Fruit fly (Drosophila melanogaster) whole organism, embryonic: ENCODE data around the gene Ocrl.

Experiments
- Aef1 ChIP-seq: fragments of 200-800 bp; sonication (Bioruptor generic); IDR thresholded peaks from 3 replicates; pipeline ENCODE4 v1.3.6; 2022; ENCODE audit warnings: missing biosample characterization, missing genetic modification characterization
- Bteb2 ChIP-seq: fragments of 200-800 bp; sonication (Bioruptor generic); optimal IDR thresholded peaks from 2 replicates; lab custom pipeline; 2016; ENCODE audit warnings: missing biosample characterization, missing genetic modification characterization
- CG10209 ChIP-seq: fragments of 200-800 bp; sonication (Bioruptor generic); optimal IDR thresholded peaks from 3 replicates; lab custom pipeline; 2017; ENCODE audit warnings: missing biosample characterization, mild to moderate bottlenecking, missing genetic modification characterization, missing genetic modification reagents
- CG10431 ChIP-seq: fragments of 200-800 bp; sonication (Bioruptor generic); optimal IDR thresholded peaks from 3 replicates; lab custom pipeline; 2018; ENCODE audit warnings: missing biosample characterization, mild to moderate bottlenecking, missing genetic modification characterization
- CG12219 ChIP-seq: fragments of 200-800 bp; sonication (Bioruptor generic); optimal IDR thresholded peaks from 3 replicates; lab custom pipeline; 2018; ENCODE audit warnings: missing biosample characterization, mild to moderate bottlenecking, missing genetic modification characterization
- CG12391 ChIP-seq: fragments of 200-800 bp; sonication (Bioruptor generic); optimal IDR thresholded peaks from 3 replicates; lab custom pipeline; 2018; ENCODE audit warnings: missing biosample characterization, mild to moderate bottlenecking, missing genetic modification characterization, moderate library complexity
- CG12942 ChIP-seq: fragments of 200-800 bp; sonication (Bioruptor generic); optimal IDR thresholded peaks from 3 replicates; lab custom pipeline; 2016; ENCODE audit warnings: missing biosample characterization, missing genetic modification characterization
- CG13775 ChIP-seq: fragments of 200-800 bp; sonication (Bioruptor generic); optimal IDR thresholded peaks from 3 replicates; lab custom pipeline; 2017; ENCODE audit warnings: missing biosample characterization, mild to moderate bottlenecking, missing genetic modification characterization
- CG13894 ChIP-seq: fragments of 200-800 bp; sonication (Bioruptor generic); optimal IDR thresholded peaks from 3 replicates; lab custom pipeline; 2018; ENCODE audit warnings: missing biosample characterization, mild to moderate bottlenecking, missing genetic modification characterization, moderate library complexity
- CG14441 ChIP-seq: fragments of 200-800 bp; sonication (Bioruptor generic); IDR thresholded peaks from 2 replicates; pipeline ENCODE4 v1.3.6; 2022; ENCODE audit warnings: missing biosample characterization, missing genetic modification characterization
- CG14710 ChIP-seq: fragments of 200-800 bp; sonication (Bioruptor generic); optimal IDR thresholded peaks from 3 replicates; lab custom pipeline; 2019; ENCODE audit warnings: missing biosample characterization, mild to moderate bottlenecking, missing genetic modification characterization, moderate library complexity
- CG15269 ChIP-seq: fragments of 200-800 bp; sonication (Bioruptor generic); optimal IDR thresholded peaks from 2 replicates; lab custom pipeline; 2018; ENCODE audit warnings: missing biosample characterization, mild to moderate bottlenecking, missing genetic modification characterization, moderate library complexity
- CG15601 ChIP-seq: fragments of 200-800 bp; sonication (Bioruptor generic); optimal IDR thresholded peaks from 3 replicates; lab custom pipeline; 2019; ENCODE audit warnings: missing biosample characterization, mild to moderate bottlenecking, missing genetic modification characterization, moderate library complexity
- CG1792 ChIP-seq: fragments of 200-800 bp; sonication (Bioruptor generic); optimal IDR thresholded peaks from 2 replicates; lab custom pipeline; 2016; ENCODE audit warnings: missing biosample characterization, missing genetic modification characterization
- CG1832 ChIP-seq: fragments of 200-800 bp; sonication (Bioruptor generic); optimal IDR thresholded peaks from 2 replicates; lab custom pipeline; 2017; ENCODE audit warnings: missing biosample characterization, mild to moderate bottlenecking, missing genetic modification characterization, inconsistent platforms
- CG18476 ChIP-seq: fragments of 200-800 bp; sonication (Bioruptor generic); optimal IDR thresholded peaks from 2 replicates; lab custom pipeline; 2016; ENCODE audit warnings: missing biosample characterization, mild to moderate bottlenecking, missing genetic modification characterization
- CG33557 ChIP-seq: fragments of 200-800 bp; sonication (Bioruptor generic); optimal IDR thresholded peaks from 2 replicates; lab custom pipeline; 2019; ENCODE audit warnings: missing biosample characterization, mild to moderate bottlenecking, missing genetic modification characterization, moderate library complexity
- CG3407 ChIP-seq: fragments of 200-800 bp; sonication (Bioruptor generic); optimal IDR thresholded peaks from 2 replicates; lab custom pipeline; 2018; ENCODE audit warnings: missing biosample characterization, mild to moderate bottlenecking, missing genetic modification characterization
- CG6254 ChIP-seq: fragments of 200-800 bp; sonication (Bioruptor generic); optimal IDR thresholded peaks from 3 replicates; lab custom pipeline; 2017; ENCODE audit warnings: mild to moderate bottlenecking, missing biosample characterization, missing genetic modification reagents, missing genetic modification characterization
- CG6654 ChIP-seq: fragments of 200-800 bp; sonication (Bioruptor generic); optimal IDR thresholded peaks from 2 replicates; lab custom pipeline; 2017; ENCODE audit warnings: missing biosample characterization, mild to moderate bottlenecking, missing genetic modification characterization
- CG6689 ChIP-seq: fragments of 200-800 bp; sonication (Bioruptor generic); IDR thresholded peaks from 2 replicates; pipeline ENCODE4 v1.3.6; 2022; ENCODE audit warnings: missing biosample characterization, missing genetic modification characterization
- CG7987 ChIP-seq: fragments of 200-800 bp; sonication (Bioruptor generic); optimal IDR thresholded peaks from 2 replicates; lab custom pipeline; 2018; ENCODE audit warnings: missing biosample characterization, mild to moderate bottlenecking, missing genetic modification characterization, moderate library complexity
- CG8290 ChIP-seq, 3 experiments: fragments of 200-800 bp; sonication (Bioruptor generic); optimal IDR thresholded peaks; 2 replicates each; lab custom pipeline; 2016 to 2019; ENCODE audit warnings: missing biosample characterization in 3 of 3, missing genetic modification characterization in 3 of 3, mild to moderate bottlenecking in 2 of 3, moderate library complexity in 1 of 3
- CG8478 ChIP-seq: fragments of >200 bp; optimal IDR thresholded peaks from 2 replicates; lab custom pipeline; 2018
- CG9609 ChIP-seq: fragments of 200-800 bp; sonication (Bioruptor generic); optimal IDR thresholded peaks from 3 replicates; lab custom pipeline; 2016; ENCODE audit warnings: missing biosample characterization, missing genetic modification characterization
- CHES-1-like ChIP-seq: fragments of 200-800 bp; sonication (Bioruptor generic); optimal IDR thresholded peaks from 2 replicates; lab custom pipeline; 2016; ENCODE audit warnings: missing biosample characterization, missing genetic modification characterization
- Dll ChIP-seq: fragments of 200-800 bp; sonication (Bioruptor generic); IDR thresholded peaks from 4 replicates; pipeline ENCODE4 v1.3.6; 2022; ENCODE audit warnings: missing biosample characterization, missing genetic modification characterization; ENCODE audit not compliant: partially characterized antibody
- E2f2 ChIP-seq: fragments of 200-800 bp; sonication (Bioruptor generic); IDR thresholded peaks from 2 replicates; pipeline ENCODE4 v1.3.6; 2022; ENCODE audit warnings: missing biosample characterization, missing genetic modification characterization
- Elba2 ChIP-seq: fragments of 200-800 bp; sonication (Bioruptor generic); optimal IDR thresholded peaks from 3 replicates; lab custom pipeline; 2016; ENCODE audit warnings: missing biosample characterization, missing genetic modification characterization
- Fer1 ChIP-seq: fragments of 200-800 bp; sonication (Bioruptor generic); optimal IDR thresholded peaks from 2 replicates; lab custom pipeline; 2017; ENCODE audit warnings: missing biosample characterization, mild to moderate bottlenecking, missing genetic modification characterization
- HHEX ChIP-seq: fragments of 200-800 bp; sonication (Bioruptor generic); optimal IDR thresholded peaks from 3 replicates; lab custom pipeline; 2017; ENCODE audit warnings: missing biosample characterization, mild to moderate bottlenecking, missing genetic modification characterization, missing genetic modification reagents
- Hmr ChIP-seq: fragments of 200-800 bp; sonication (Bioruptor generic); optimal IDR thresholded peaks from 3 replicates; lab custom pipeline; 2017; ENCODE audit warnings: mild to moderate bottlenecking, missing biosample characterization, missing genetic modification reagents, missing genetic modification characterization
- Sox100B ChIP-seq: fragments of 200-800 bp; sonication (Bioruptor generic); optimal IDR thresholded peaks from 3 replicates; lab custom pipeline; 2018; ENCODE audit warnings: missing biosample characterization, mild to moderate bottlenecking, missing genetic modification characterization
- Ssrp ChIP-seq: fragments of 200-800 bp; sonication (Bioruptor generic); optimal IDR thresholded peaks from 2 replicates; lab custom pipeline; 2018; ENCODE audit warnings: missing biosample characterization, mild to moderate bottlenecking, missing genetic modification characterization, moderate library complexity
- bcd ChIP-seq: fragments of 200-800 bp; sonication (Bioruptor generic); optimal IDR thresholded peaks from 2 replicates; lab custom pipeline; 2017; ENCODE audit warnings: missing biosample characterization, mild to moderate bottlenecking, missing genetic modification characterization
- crc ChIP-seq: fragments of 200-800 bp; sonication (Bioruptor generic); optimal IDR thresholded peaks from 2 replicates; lab custom pipeline; 2016; ENCODE audit warnings: missing biosample characterization, missing genetic modification characterization
- dmrt11E ChIP-seq: fragments of 200-800 bp; sonication (Bioruptor generic); optimal IDR thresholded peaks from 3 replicates; lab custom pipeline; 2018; ENCODE audit warnings: missing biosample characterization, mild to moderate bottlenecking, missing genetic modification characterization, moderate library complexity
- dpn ChIP-seq, 2 experiments: fragments of 200-800 bp; sonication (Bioruptor generic); optimal IDR thresholded peaks; 3 replicates each; lab custom pipeline; 2016; ENCODE audit warnings: missing biosample characterization in 2 of 2, missing genetic modification characterization in 2 of 2
- fd102C ChIP-seq: fragments of 200-800 bp; sonication (Bioruptor generic); optimal IDR thresholded peaks from 2 replicates; lab custom pipeline; 2018; ENCODE audit warnings: missing biosample characterization, mild to moderate bottlenecking, missing genetic modification characterization, moderate library complexity
- fu2 ChIP-seq: fragments of 200-800 bp; sonication (Bioruptor generic); optimal IDR thresholded peaks from 2 replicates; lab custom pipeline; 2016; ENCODE audit warnings: missing biosample characterization, missing genetic modification characterization
- inv ChIP-seq: fragments of 200-800 bp; sonication (Bioruptor generic); IDR thresholded peaks from 2 replicates; pipeline ENCODE4 v1.3.6; 2022; ENCODE audit warnings: missing biosample characterization, missing genetic modification characterization; ENCODE audit not compliant: partially characterized antibody
- knrl ChIP-seq: fragments of 200-800 bp; sonication (Bioruptor generic); IDR thresholded peaks from 3 replicates; pipeline ENCODE4 v1.3.6; 2022; ENCODE audit warnings: missing biosample characterization, missing genetic modification characterization; ENCODE audit not compliant: partially characterized antibody
- ro ChIP-seq: fragments of 200-800 bp; sonication (Bioruptor generic); IDR thresholded peaks from 2 replicates; pipeline ENCODE4 v1.3.6; 2022; ENCODE audit warnings: missing biosample characterization, missing genetic modification characterization
- scrt ChIP-seq: fragments of 200-800 bp; sonication (Bioruptor generic); optimal IDR thresholded peaks from 2 replicates; lab custom pipeline; 2018; ENCODE audit warnings: missing biosample characterization, mild to moderate bottlenecking, missing genetic modification characterization, moderate library complexity
- sens-2 ChIP-seq: fragments of 200-800 bp; sonication (Bioruptor generic); IDR thresholded peaks from 2 replicates; pipeline ENCODE4 v1.3.6; 2022; ENCODE audit warnings: missing biosample characterization, missing genetic modification characterization
- tin ChIP-seq: fragments of 200-800 bp; sonication (Bioruptor generic); optimal IDR thresholded peaks from 3 replicates; lab custom pipeline; 2016; ENCODE audit warnings: missing biosample characterization, missing genetic modification characterization
- tx ChIP-seq: fragments of 200-800 bp; sonication (Bioruptor generic); optimal IDR thresholded peaks from 2 replicates; lab custom pipeline; 2016; ENCODE audit warnings: missing biosample characterization, missing genetic modification characterization
- unpg ChIP-seq: fragments of 200-800 bp; sonication (Bioruptor generic); optimal IDR thresholded peaks from 3 replicates; lab custom pipeline; 2018; ENCODE audit warnings: missing biosample characterization, mild to moderate bottlenecking, missing genetic modification characterization, moderate library complexity
- zen ChIP-seq: fragments of 200-800 bp; sonication (Bioruptor generic); optimal IDR thresholded peaks from 3 replicates; lab custom pipeline; 2018; ENCODE audit warnings: missing biosample characterization, mild to moderate bottlenecking, missing genetic modification characterization, moderate library complexity

Gene Ocrl

dm6 chrX:1879606-1880110 is 43.1 kb upstream of the Ocrl start, which contains the start of gene CG14818 (continued):
- peak; percentile 59 to 61 for TF ChIP-seq dpn (GFP tag; optimal IDR thresholded peaks at IDR 0.05; lab: Kevin White, UChicago)
- peak; percentile 39; the same call in 1 of the 3 replicates for TF ChIP-seq Aef1 (GFP tag; lab: Robert Waterston, UW)
- peak; percentile 61 for TF ChIP-seq CG12391 (tag; lab: Kevin White, UChicago)
- peak; percentile 64 for TF ChIP-seq CG9609
- peak; percentile 63 for TF ChIP-seq CG13894 (tag; lab: Kevin White, UChicago)
- peak; percentile 45 for TF ChIP-seq dmrt11E (tag; lab: Kevin White, UChicago)
- TF ChIP-seq CG10431 (GFP tag; lab: Kevin White, UChicago) = no peak
- TF ChIP-seq tx = peak; percentile 24
- no peak for TF ChIP-seq CG1832 (GFP tag; lab: Kevin White, UChicago)
- peak; percentile 40; the same call in 1 of the 2 replicates for TF ChIP-seq sens-2 (GFP tag; lab: Robert Waterston, UW)
- no peak for TF ChIP-seq Sox100B (GFP tag; lab: Kevin White, UChicago)
- TF ChIP-seq CG6254 (GFP tag; lab: Kevin White, UChicago) = no peak
- peak; percentile 74 for TF ChIP-seq CG14441 (GFP tag; lab: Robert Waterston, UW)
- TF ChIP-seq CG6689 (GFP tag; lab: Robert Waterston, UW) = peak; percentile 56
- TF ChIP-seq Hmr (GFP tag; lab: Kevin White, UChicago) = peak; percentile 70
- TF ChIP-seq crc (GFP tag; lab: Kevin White, UChicago) = peak; percentile 50
- peak; percentile 31 for TF ChIP-seq Fer1
- peak; percentile 24 for TF ChIP-seq Ssrp (tag; lab: Kevin White, UChicago)
- TF ChIP-seq tin (GFP tag; lab: Kevin White, UChicago) = peak; percentile 49
- TF ChIP-seq unpg (GFP tag; lab: Kevin White, UChicago) = peak; percentile 60
- TF ChIP-seq CG33557 (GFP tag; lab: Kevin White, UChicago) = peak; percentile 33
- peak; percentile 89 for TF ChIP-seq knrl (GFP tag; lab: Robert Waterston, UW)
- TF ChIP-seq bcd = peak; percentile 48
- peak; percentile 17 for TF ChIP-seq CG6654
- peak; percentile 63 for TF ChIP-seq fu2 (GFP tag; lab: Kevin White, UChicago)
- TF ChIP-seq CG3407 (GFP tag; lab: Kevin White, UChicago) = no peak
- TF ChIP-seq CG12942 (GFP tag; lab: Kevin White, UChicago) = peak; percentile 36
- no peak for TF ChIP-seq fd102C
- peak; percentile 95 for TF ChIP-seq Dll (GFP tag; lab: Robert Waterston, UW)
- TF ChIP-seq CG13775 = peak; percentile 57
- no peak for TF ChIP-seq scrt (GFP tag; lab: Kevin White, UChicago)
- peak; percentile 38 for TF ChIP-seq CG12219 (GFP tag; lab: Kevin White, UChicago)
- peak; percentile 56 for TF ChIP-seq CG10209 (GFP tag; lab: Kevin White, UChicago)
- no peak for TF ChIP-seq Elba2 (GFP tag; lab: Kevin White, UChicago)
- peak; percentile 27 for TF ChIP-seq CG1792
- TF ChIP-seq Bteb2 (GFP tag; lab: Kevin White, UChicago) = peak; percentile 22
- no peak for TF ChIP-seq CG18476
- peak; percentile 67 for TF ChIP-seq CG8290 (GFP tag; optimal IDR thresholded peaks at IDR 0.05; lab: Kevin White, UChicago)
- TF ChIP-seq CG8290 (tag; optimal IDR thresholded peaks at IDR 0.05; lab: Kevin White, UChicago) = peak in 1 of 2 experiments; percentile 86
- peak; percentile 67 for TF ChIP-seq CG15269
- peak; percentile 34 for TF ChIP-seq HHEX (GFP tag; lab: Kevin White, UChicago)
- TF ChIP-seq CG8478 (lab: Kevin White, UChicago) = no peak
- TF ChIP-seq CG15601 (tag; lab: Kevin White, UChicago) = peak; percentile 15
- peak; percentile 65 for TF ChIP-seq CHES-1-like (GFP tag; lab: Kevin White, UChicago)
- peak; percentile 20 for TF ChIP-seq zen (tag; lab: Kevin White, UChicago)
- TF ChIP-seq ro (GFP tag; lab: Robert Waterston, UW) = no peak
- peak; percentile 29 for TF ChIP-seq E2f2
- no peak for TF ChIP-seq CG7987 (GFP tag; lab: Kevin White, UChicago)
- peak; percentile 43 for TF ChIP-seq CG14710 (tag; lab: Kevin White, UChicago)
- TF ChIP-seq inv (GFP tag; lab: Robert Waterston, UW) = peak; percentile 81
